Worm (Caenorhabditis elegans) whole organism, L4/young adult: ENCODE data around the gene C44H4.4.

ENCODE experiments used
- dao-5 ChIP-seq: sonication (generic microtip); optimal IDR thresholded peaks from 2 replicates; lab custom pipeline; 2016; ENCODE audit warnings: missing genotype, missing genetic modification characterization, moderate library complexity, missing compliant biosample characterization
- him-1 ChIP-seq: sonication (generic microtip); optimal IDR thresholded peaks from 2 replicates; lab custom pipeline; 2016; ENCODE audit warnings: missing genotype, missing genetic modification reagents, missing genetic modification characterization, missing compliant biosample characterization

DNA sequence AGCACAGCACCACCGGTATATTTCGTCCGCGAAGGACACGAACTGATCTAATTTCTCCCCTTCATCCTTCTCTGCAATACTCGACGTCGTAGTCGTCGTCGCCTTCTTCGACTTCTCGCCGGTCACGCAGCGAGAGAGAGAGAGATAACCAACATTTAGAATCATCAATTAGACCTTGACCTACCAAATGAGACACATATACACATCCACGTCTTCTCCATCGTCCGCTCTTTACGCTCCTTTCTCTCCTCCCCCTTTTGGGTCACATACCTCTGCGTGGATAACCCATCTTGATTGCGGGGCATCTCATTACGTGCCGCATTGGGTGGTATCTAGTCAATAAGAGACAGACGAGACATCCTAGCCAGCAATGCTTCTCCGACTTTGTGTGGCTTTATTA lies 7.5 kb downstream of the C44H4.4 start, which contains the start of gene sym-1:
- TF ChIP-seq him-1 (tag; lab: Kevin White, UChicago) (no peak), dao-5 (tag; lab: Kevin White, UChicago) (no peak)
